Fruit fly (Drosophila melanogaster): Measurements from ENCODE around the gene CG3557.

Gene CG3557

dm6 chr2L:2373818-2374746, 11.5 kb downstream of the CG3557 start, which contains the start of the genes CG3609 and CG15390 (continued):
- TF ChIP-seq crp (GFP tag; optimal IDR thresholded peaks at IDR 0.05), result peak; percentile 85 to 99
- peak; percentile 85 for TF ChIP-seq Side (GFP tag; optimal IDR thresholded peaks at IDR 0.05)
- TF ChIP-seq Lhr (GFP tag; optimal IDR thresholded peaks at IDR 0.05), result no peak
- TF ChIP-seq CG31224 (GFP tag; IDR thresholded peaks at IDR 0.05), result peak; percentile 70
- 0 out of 3 replicates have a peak, but pooled peaks have one; percentile 11 for TF ChIP-seq z (GFP tag; IDR thresholded peaks at IDR 0.05)
- peak; percentile 92 for TF ChIP-seq ci (GFP tag; IDR thresholded peaks at IDR 0.05)
- no peak for TF ChIP-seq tna (GFP tag; IDR thresholded peaks at IDR 0.05; ENCODE audit: partially characterized antibody)
- peak; percentile 69 for TF ChIP-seq slp2 (GFP tag; optimal IDR thresholded peaks at IDR 0.05)
- TF ChIP-seq Chrac-16 (GFP tag; optimal IDR thresholded peaks at IDR 0.05), result peak; percentile 83
- TF ChIP-seq cato (GFP tag; optimal IDR thresholded peaks at IDR 0.05; ENCODE audit: borderline replicate concordance), result peak; percentile 41
- TF ChIP-seq CG17186 (GFP tag; optimal IDR thresholded peaks at IDR 0.05), result peak; percentile 35
- TF ChIP-seq CG10209 (GFP tag; optimal IDR thresholded peaks at IDR 0.05), result peak; percentile 57
- TF ChIP-seq CG14667 (GFP tag; IDR thresholded peaks at IDR 0.05), result peak; percentile 65
- no peak for TF ChIP-seq eve (GFP tag; optimal IDR thresholded peaks at IDR 0.05)
- TF ChIP-seq CG14441 (GFP tag; IDR thresholded peaks at IDR 0.05), result peak; percentile 75
- no peak for TF ChIP-seq pita (GFP tag; optimal IDR thresholded peaks at IDR 0.05)
- TF ChIP-seq HmgZ (tag; optimal IDR thresholded peaks at IDR 0.05), result peak; percentile 87
- TF ChIP-seq gcm2 (GFP tag; optimal IDR thresholded peaks at IDR 0.05), result peak; percentile 68
- TF ChIP-seq CG18011 (GFP tag; optimal IDR thresholded peaks at IDR 0.05), result peak; percentile 70
- TF ChIP-seq pho (GFP tag; optimal IDR thresholded peaks at IDR 0.05), result peak; percentile 91
- peak; percentile 80 for TF ChIP-seq dysf (GFP tag; IDR thresholded peaks at IDR 0.05)
- peak; percentile 62 for TF ChIP-seq CG32767 (GFP tag; IDR thresholded peaks at IDR 0.05)
- TF ChIP-seq CG32772 (GFP tag; IDR thresholded peaks at IDR 0.05), result peak; percentile 77
- TF ChIP-seq CG6765 (GFP tag; optimal IDR thresholded peaks at IDR 0.05), result no peak
- TF ChIP-seq dm (GFP tag; optimal IDR thresholded peaks at IDR 0.05), result peak; percentile 95
- TF ChIP-seq stc (GFP tag; IDR thresholded peaks at IDR 0.05), result peak; percentile 50
- peak; percentile 50 for TF ChIP-seq Dref (GFP tag; IDR thresholded peaks at IDR 0.05)
- peak; percentile 68 to 79 for TF ChIP-seq bsh (GFP tag; optimal IDR thresholded peaks at IDR 0.05)
- no peak for TF ChIP-seq seq (GFP tag; IDR thresholded peaks at IDR 0.05)
- peak; percentile 55 for TF ChIP-seq fd3F (GFP tag; optimal IDR thresholded peaks at IDR 0.05)
- TF ChIP-seq maf-S (GFP tag; optimal IDR thresholded peaks at IDR 0.05), result peak; percentile 90
- peak; percentile 86 for TF ChIP-seq CG8924 (tag; optimal IDR thresholded peaks at IDR 0.05)
- TF ChIP-seq CG30431 (GFP tag; optimal IDR thresholded peaks at IDR 0.05), result peak; percentile 14
- TF ChIP-seq Eip74EF (GFP tag; optimal IDR thresholded peaks at IDR 0.05), result peak in 1 of 2 experiments; percentile 75
- peak; percentile 78 for TF ChIP-seq CG12299 (tag; optimal IDR thresholded peaks at IDR 0.05)
- TF ChIP-seq zf30C (GFP tag; optimal IDR thresholded peaks at IDR 0.05), result peak; percentile 11
- no peak for TF ChIP-seq nau (GFP tag; optimal IDR thresholded peaks at IDR 0.05)
- TF ChIP-seq shn (GFP tag; optimal IDR thresholded peaks at IDR 0.05), result peak; percentile 92
- peak; percentile 64 for TF ChIP-seq CG7839 (tag; optimal IDR thresholded peaks at IDR 0.05)
- peak; percentile 85 for TF ChIP-seq CG8944 (GFP tag; optimal IDR thresholded peaks at IDR 0.05)
- peak in 1 of 2 experiments; percentile 39 for TF ChIP-seq Hr78 (GFP tag; optimal IDR thresholded peaks at IDR 0.05)
- peak; percentile 80 for TF ChIP-seq Atf6 (GFP tag; IDR thresholded peaks at IDR 0.05)
- peak; percentile 90 for TF ChIP-seq CG10543 (GFP tag; optimal IDR thresholded peaks at IDR 0.05)
- TF ChIP-seq hb (GFP tag; IDR thresholded peaks at IDR 0.05; ENCODE audit: partially characterized antibody), result no peak
- TF ChIP-seq Usf (GFP tag; optimal IDR thresholded peaks at IDR 0.05), result peak; percentile 44
- peak; percentile 25; the same call in 1 of the 3 replicates for TF ChIP-seq Opbp (GFP tag; IDR thresholded peaks at IDR 0.05; ENCODE audit: partially characterized antibody)
- no peak for TF ChIP-seq CG8281 (tag; optimal IDR thresholded peaks at IDR 0.05)

All from whole organism, embryonic.